Worm (Caenorhabditis elegans) whole organism, mixed stage, embryonic: ENCODE measurements around the gene T24E12.3.
A peak's percentile ranks its signal among the peaks of the same experiment; 100 is the strongest.

Source experiments
- blmp-1 ChIP-seq: fragments of 150-350 bp; optimal IDR thresholded peaks from 2 replicates; lab custom pipeline; 2014; ENCODE audit warnings: missing biosample characterization, missing genetic modification characterization
- elt-1 ChIP-seq: sonication (generic microtip); optimal IDR thresholded peaks from 2 replicates; lab custom pipeline; 2017; ENCODE audit warnings: missing genetic modification characterization, mild to moderate bottlenecking, missing compliant biosample characterization, antibody characterized with exemption, moderate library complexity, borderline replicate concordance; ENCODE audit not compliant: insufficient read depth
- elt-3 ChIP-seq: fragments of 150-350 bp; optimal IDR thresholded peaks from 2 replicates; lab custom pipeline; 2014; ENCODE audit warnings: missing biosample characterization, missing genetic modification characterization
- mls-2 ChIP-seq: sonication (generic microtip); optimal IDR thresholded peaks from 2 replicates; lab custom pipeline; 2016; ENCODE audit warnings: mild to moderate bottlenecking, missing genetic modification characterization, moderate library complexity, missing compliant biosample characterization
- nhr-237 ChIP-seq: fragments of 150-350 bp; optimal IDR thresholded peaks from 2 replicates; lab custom pipeline; 2014; ENCODE audit warnings: missing biosample characterization, missing genetic modification characterization
- nhr-28 ChIP-seq: fragments of 150-350 bp; optimal IDR thresholded peaks from 2 replicates; lab custom pipeline; 2014; ENCODE audit warnings: missing biosample characterization, missing genetic modification characterization
- nhr-76 ChIP-seq: sonication (generic microtip); optimal IDR thresholded peaks from 2 replicates; lab custom pipeline; 2017; ENCODE audit warnings: missing biosample characterization, missing genetic modification characterization
- pha-4 ChIP-seq: fragments of 150-350 bp; optimal IDR thresholded peaks from 2 replicates; lab custom pipeline; 2018; ENCODE audit warnings: missing biosample characterization, missing genetic modification reagents, missing genetic modification characterization
- snpc-4 ChIP-seq: fragments of 150-350 bp; optimal IDR thresholded peaks from 2 replicates; lab custom pipeline; 2014; ENCODE audit warnings: missing biosample characterization, missing genetic modification characterization
- tbx-8 ChIP-seq: fragments of 200-800 bp; sonication (Bioruptor generic); optimal IDR thresholded peaks from 2 replicates; lab custom pipeline; 2018; ENCODE audit warnings: mild to moderate bottlenecking, missing genetic modification characterization, moderate library complexity, missing compliant biosample characterization
- unc-62 ChIP-seq: fragments of 150-350 bp; optimal IDR thresholded peaks from 2 replicates; lab custom pipeline; 2014; ENCODE audit warnings: missing biosample characterization, missing genetic modification reagents, missing genetic modification characterization

DNA sequence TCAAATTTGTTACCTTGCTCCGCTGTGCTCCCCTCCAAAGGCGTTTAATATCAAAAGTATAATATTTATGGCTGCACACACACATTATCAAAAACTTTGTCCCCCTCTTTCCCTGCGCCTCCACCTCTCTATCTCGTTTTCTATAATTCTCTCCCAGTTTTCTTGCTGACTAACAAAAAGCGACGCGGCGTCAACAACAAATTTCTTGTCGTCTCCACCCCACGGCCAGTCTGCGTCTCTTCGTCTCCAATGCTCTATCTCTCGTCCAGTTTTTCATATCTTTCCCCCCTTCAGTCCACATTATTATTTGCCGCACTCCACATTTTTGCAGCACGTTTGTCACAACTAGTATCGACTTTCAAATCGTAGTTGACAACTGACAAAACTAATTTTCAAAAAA is 34.7 kb downstream of the T24E12.3 start:
- no peak for TF ChIP-seq tbx-8 (GFP tag; lab: Kevin White, UChicago)
- TF ChIP-seq mls-2 (tag; lab: Kevin White, UChicago): no peak
- TF ChIP-seq snpc-4 (tag; lab: Kevin White, UChicago): no peak
- no peak for TF ChIP-seq nhr-237 (tag; lab: Kevin White, UChicago)
- TF ChIP-seq unc-62 (GFP tag; lab: Kevin White, UChicago): peak; percentile 38
- TF ChIP-seq nhr-76 (tag; lab: Kevin White, UChicago): no peak
- TF ChIP-seq elt-3 (tag; lab: Kevin White, UChicago): no peak
- TF ChIP-seq elt-1 (tag; lab: Kevin White, UChicago): no peak
- no peak for TF ChIP-seq blmp-1 (tag; lab: Kevin White, UChicago)
- TF ChIP-seq pha-4 (tag; lab: Kevin White, UChicago): peak; percentile 17
- no peak for TF ChIP-seq nhr-28 (tag; lab: Kevin White, UChicago)
